Fruit fly (Drosophila melanogaster) whole organism, wandering third instar larva: ENCODE results near the gene ATP7.

Experiments
- CG9705 ChIP-seq: fragments of 200-800 bp; sonication (Bioruptor generic); optimal IDR thresholded peaks from 2 replicates; lab custom pipeline; 2018; ENCODE audit warnings: missing biosample characterization, mild to moderate bottlenecking, missing genetic modification characterization
- Dfd ChIP-seq: fragments of >200 bp; optimal IDR thresholded peaks from 2 replicates; lab custom pipeline; 2017; ENCODE audit warnings: missing biosample characterization, missing genetic modification characterization
- GATAd ChIP-seq: sonication (Bioruptor generic); optimal IDR thresholded peaks from 2 replicates; lab custom pipeline; 2016; ENCODE audit warnings: missing biosample characterization, missing genetic modification characterization
- N ChIP-seq: fragments of >200 bp; optimal IDR thresholded peaks from 2 replicates; lab custom pipeline; 2018; ENCODE audit warnings: missing biosample characterization, missing external identifiers, missing genetic modification characterization
- OdsH ChIP-seq: fragments of 200-800 bp; sonication (Bioruptor generic); optimal IDR thresholded peaks from 2 replicates; lab custom pipeline; 2016; ENCODE audit warnings: missing biosample characterization, mild to moderate bottlenecking, missing genetic modification characterization
- br ChIP-seq: fragments of 200-800 bp; sonication (Bioruptor generic); optimal IDR thresholded peaks from 2 replicates; lab custom pipeline; 2016; ENCODE audit warnings: missing biosample characterization, missing genetic modification characterization
- dsf ChIP-seq: sonication (Bioruptor generic); optimal IDR thresholded peaks from 2 replicates; lab custom pipeline; 2016; ENCODE audit warnings: missing biosample characterization, missing genetic modification characterization, borderline replicate concordance
- psq ChIP-seq: fragments of 200-800 bp; sonication (Bioruptor generic); optimal IDR thresholded peaks from 3 replicates; lab custom pipeline; 2017; ENCODE audit warnings: missing biosample characterization, mild to moderate bottlenecking, missing genetic modification characterization, moderate library complexity
- rgr ChIP-seq: fragments of 200-800 bp; sonication (Bioruptor generic); optimal IDR thresholded peaks from 3 replicates; lab custom pipeline; 2016; ENCODE audit warnings: missing biosample characterization, mild to moderate bottlenecking, missing genetic modification characterization
- sage ChIP-seq: fragments of 200-800 bp; sonication (Bioruptor generic); optimal IDR thresholded peaks from 2 replicates; lab custom pipeline; 2016; ENCODE audit warnings: missing biosample characterization, mild to moderate bottlenecking, missing genetic modification characterization
- sv ChIP-seq: fragments of 200-800 bp; sonication (Bioruptor generic); optimal IDR thresholded peaks from 3 replicates; lab custom pipeline; 2016; ENCODE audit warnings: missing biosample characterization, missing genetic modification characterization

DNA sequence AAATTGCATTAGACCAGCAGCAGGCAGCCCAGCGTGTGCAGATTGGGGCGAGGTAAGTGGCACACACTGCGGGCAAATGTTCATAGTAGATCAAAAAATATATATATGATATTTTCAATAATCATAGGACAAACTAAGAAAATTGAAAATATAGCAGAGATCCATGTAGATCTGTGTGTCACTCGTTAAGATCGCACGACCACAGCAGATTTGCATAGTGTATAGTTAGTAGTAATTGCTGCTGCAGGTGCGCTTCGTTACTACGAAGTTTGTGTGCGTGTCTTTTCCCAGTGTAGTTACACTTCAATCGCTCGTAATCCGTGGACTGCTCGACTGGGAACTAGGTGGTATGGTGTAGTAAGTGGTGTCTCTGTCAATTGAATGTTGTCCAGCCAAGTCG is 22.3 kb downstream of the ATP7 start, which contains the start of gene CG10352:
- TF ChIP-seq CG9705 = no peak
- TF ChIP-seq rgr = no peak
- no peak for TF ChIP-seq OdsH
- no peak for TF ChIP-seq sage
- no peak for TF ChIP-seq Dfd (GFP tag; lab: Kevin White, UChicago)
- TF ChIP-seq N (GFP tag; lab: Kevin White, UChicago) = no peak
- TF ChIP-seq dsf (GFP tag; lab: Kevin White, UChicago) = no peak
- TF ChIP-seq psq (GFP tag; lab: Kevin White, UChicago) = no peak
- TF ChIP-seq sv (GFP tag; lab: Kevin White, UChicago) = no peak
- no peak for TF ChIP-seq GATAd (GFP tag; lab: Kevin White, UChicago)
- no peak for TF ChIP-seq br (GFP tag; lab: Kevin White, UChicago)
